Fruit fly (Drosophila melanogaster) whole organism, embryonic: ENCODE measurements around the gene CG42812.
A peak's percentile ranks its signal among the peaks of the same experiment; 100 is the strongest.

Experiments
- Blimp-1 ChIP-seq: fragments of 200-800 bp; sonication (Bioruptor generic); optimal IDR thresholded peaks from 3 replicates; lab custom pipeline; 2018; ENCODE audit warnings: missing biosample characterization, missing genetic modification characterization, mild to moderate bottlenecking, moderate library complexity, missing genetic modification reagents
- Bteb2 ChIP-seq: fragments of 200-800 bp; sonication (Bioruptor generic); optimal IDR thresholded peaks from 2 replicates; lab custom pipeline; 2016; ENCODE audit warnings: missing biosample characterization, missing genetic modification characterization
- CG10321 ChIP-seq: fragments of 200-800 bp; sonication (Bioruptor generic); IDR thresholded peaks from 2 replicates; pipeline ENCODE4 v1.3.6; 2022; ENCODE audit warnings: missing biosample characterization, missing genetic modification characterization
- CG11398 ChIP-seq: fragments of 200-800 bp; sonication (Bioruptor generic); optimal IDR thresholded peaks from 2 replicates; lab custom pipeline; 2016; ENCODE audit warnings: missing biosample characterization, missing genetic modification characterization
- CG14965 ChIP-seq: fragments of 200-800 bp; sonication (Bioruptor generic); optimal IDR thresholded peaks from 2 replicates; lab custom pipeline; 2016; ENCODE audit warnings: missing biosample characterization, missing genetic modification characterization, borderline replicate concordance
- CG15073 ChIP-seq: fragments of 200-800 bp; sonication (Bioruptor generic); optimal IDR thresholded peaks from 2 replicates; lab custom pipeline; 2016; ENCODE audit warnings: missing biosample characterization, missing genetic modification characterization
- CG16863 ChIP-seq: fragments of 200-800 bp; sonication (Bioruptor generic); optimal IDR thresholded peaks from 3 replicates; lab custom pipeline; 2016; ENCODE audit warnings: missing biosample characterization, missing genetic modification characterization
- CG31224 ChIP-seq: fragments of 200-800 bp; sonication (Bioruptor generic); IDR thresholded peaks from 2 replicates; pipeline ENCODE4 v1.3.6; 2022; ENCODE audit warnings: missing biosample characterization, missing genetic modification characterization
- CG31388 ChIP-seq: fragments of 200-800 bp; sonication (Bioruptor generic); optimal IDR thresholded peaks from 2 replicates; lab custom pipeline; 2016; ENCODE audit warnings: missing biosample characterization, missing genetic modification characterization
- CG42726 ChIP-seq: fragments of 200-800 bp; sonication (Bioruptor generic); IDR thresholded peaks from 2 replicates; pipeline ENCODE4 v1.3.6; 2022; ENCODE audit warnings: missing biosample characterization, missing genetic modification characterization; ENCODE audit not compliant: partially characterized antibody
- CG4328 ChIP-seq: fragments of 200-800 bp; sonication (Bioruptor generic); optimal IDR thresholded peaks from 3 replicates; lab custom pipeline; 2017; ENCODE audit warnings: missing biosample characterization, missing genetic modification reagents, missing genetic modification characterization
- CG4424 ChIP-seq: fragments of 200-800 bp; sonication (Bioruptor generic); optimal IDR thresholded peaks from 3 replicates; lab custom pipeline; 2016; ENCODE audit warnings: missing biosample characterization, missing genetic modification characterization
- CG6175 ChIP-seq: fragments of 200-800 bp; sonication (Bioruptor generic); IDR thresholded peaks from 3 replicates; pipeline ENCODE4 v1.3.6; 2022; ENCODE audit warnings: missing biosample characterization, missing genetic modification characterization
- CG6254 ChIP-seq: fragments of 200-800 bp; sonication (Bioruptor generic); optimal IDR thresholded peaks from 3 replicates; lab custom pipeline; 2017; ENCODE audit warnings: mild to moderate bottlenecking, missing biosample characterization, missing genetic modification reagents, missing genetic modification characterization
- CG6654 ChIP-seq: fragments of 200-800 bp; sonication (Bioruptor generic); optimal IDR thresholded peaks from 2 replicates; lab custom pipeline; 2017; ENCODE audit warnings: missing biosample characterization, mild to moderate bottlenecking, missing genetic modification characterization
- CG7786 ChIP-seq: fragments of 200-800 bp; sonication (Bioruptor generic); optimal IDR thresholded peaks from 2 replicates; lab custom pipeline; 2016; ENCODE audit warnings: missing biosample characterization, missing genetic modification characterization
- CHES-1-like ChIP-seq: fragments of 200-800 bp; sonication (Bioruptor generic); optimal IDR thresholded peaks from 2 replicates; lab custom pipeline; 2016; ENCODE audit warnings: missing biosample characterization, missing genetic modification characterization
- Dek ChIP-seq: fragments of 200-800 bp; sonication (Bioruptor generic); optimal IDR thresholded peaks from 3 replicates; lab custom pipeline; 2019; ENCODE audit warnings: missing biosample characterization, mild to moderate bottlenecking, missing genetic modification characterization, moderate library complexity
- H15 ChIP-seq: fragments of 200-800 bp; sonication (Bioruptor generic); IDR thresholded peaks from 3 replicates; pipeline ENCODE4 v1.3.6; 2022; ENCODE audit warnings: missing biosample characterization, missing genetic modification characterization
- Hand ChIP-seq: fragments of 200-800 bp; sonication (Bioruptor generic); optimal IDR thresholded peaks from 2 replicates; lab custom pipeline; 2017; ENCODE audit warnings: mild to moderate bottlenecking, missing biosample characterization, missing genetic modification reagents, missing genetic modification characterization
- HmgD ChIP-seq: fragments of 200-800 bp; sonication (Bioruptor generic); optimal IDR thresholded peaks from 3 replicates; lab custom pipeline; 2016; ENCODE audit warnings: missing biosample characterization, missing genetic modification characterization
- Jarid2 ChIP-seq: fragments of 200-800 bp; sonication (Bioruptor generic); optimal IDR thresholded peaks from 3 replicates; lab custom pipeline; 2017; ENCODE audit warnings: mild to moderate bottlenecking, missing biosample characterization, missing genetic modification reagents, missing genetic modification characterization
- Lhr ChIP-seq: fragments of 200-800 bp; sonication (Bioruptor generic); optimal IDR thresholded peaks from 3 replicates; lab custom pipeline; 2017; ENCODE audit warnings: mild to moderate bottlenecking, missing biosample characterization, missing genetic modification reagents, missing genetic modification characterization
- MBD-R2 ChIP-seq: fragments of 200-800 bp; sonication (Bioruptor generic); IDR thresholded peaks from 2 replicates; pipeline ENCODE4 v1.3.6; 2022; ENCODE audit warnings: missing biosample characterization, missing genetic modification characterization
- MTF-1 ChIP-seq: fragments of 200-800 bp; sonication (Bioruptor generic); optimal IDR thresholded peaks from 2 replicates; lab custom pipeline; 2018; ENCODE audit warnings: missing biosample characterization, mild to moderate bottlenecking, missing genetic modification characterization, borderline replicate concordance
- Med ChIP-seq: fragments of 200-800 bp; sonication (Bioruptor generic); peaks from one replicate; lab custom pipeline; 2016; ENCODE audit warnings: missing biosample characterization, missing genetic modification characterization, mild to moderate bottlenecking, inconsistent platforms, moderate library complexity
- Oaz ChIP-seq: fragments of 200-800 bp; sonication (Bioruptor generic); IDR thresholded peaks from 2 replicates; pipeline ENCODE4 v1.3.6; 2022; ENCODE audit warnings: missing biosample characterization, missing genetic modification characterization
- Scr ChIP-seq: fragments of 200-800 bp; sonication (Bioruptor generic); IDR thresholded peaks from 2 replicates; pipeline ENCODE4 v1.3.6; 2022; ENCODE audit warnings: missing biosample characterization, missing genetic modification characterization; ENCODE audit not compliant: partially characterized antibody
- Side ChIP-seq: fragments of 200-800 bp; sonication (Bioruptor generic); optimal IDR thresholded peaks from 2 replicates; lab custom pipeline; 2016; ENCODE audit warnings: missing biosample characterization, missing genetic modification characterization
- YL-1 ChIP-seq: fragments of 200-800 bp; sonication (Bioruptor generic); optimal IDR thresholded peaks from 3 replicates; lab custom pipeline; 2017; ENCODE audit warnings: missing biosample characterization, mild to moderate bottlenecking, missing genetic modification characterization
- ac ChIP-seq: fragments of 200-800 bp; sonication (Bioruptor generic); optimal IDR thresholded peaks from 3 replicates; lab custom pipeline; 2017; ENCODE audit warnings: missing biosample characterization, mild to moderate bottlenecking, missing genetic modification characterization
- bigmax ChIP-seq: fragments of 200-800 bp; sonication (Bioruptor generic); optimal IDR thresholded peaks from 2 replicates; lab custom pipeline; 2018; ENCODE audit warnings: missing biosample characterization, mild to moderate bottlenecking, missing genetic modification characterization
- chn ChIP-seq: fragments of 200-800 bp; sonication (Bioruptor generic); optimal IDR thresholded peaks from 2 replicates; lab custom pipeline; 2016; ENCODE audit warnings: missing biosample characterization, missing genetic modification characterization
- disco-r ChIP-seq: fragments of 200-800 bp; sonication (Bioruptor generic); optimal IDR thresholded peaks from 2 replicates; lab custom pipeline; 2016; ENCODE audit warnings: missing biosample characterization, missing genetic modification characterization
- fd3F ChIP-seq: fragments of 200-800 bp; sonication (Bioruptor generic); optimal IDR thresholded peaks from 2 replicates; lab custom pipeline; 2018; ENCODE audit warnings: missing biosample characterization, mild to moderate bottlenecking, missing genetic modification characterization, moderate library complexity
- fd64A ChIP-seq: fragments of 200-800 bp; sonication (Bioruptor generic); optimal IDR thresholded peaks from 3 replicates; lab custom pipeline; 2018; ENCODE audit warnings: missing biosample characterization, mild to moderate bottlenecking, missing genetic modification characterization
- gem ChIP-seq: fragments of 200-800 bp; sonication (Bioruptor generic); optimal IDR thresholded peaks from 2 replicates; lab custom pipeline; 2019; ENCODE audit warnings: missing biosample characterization, mild to moderate bottlenecking, missing genetic modification characterization, moderate library complexity
- klu ChIP-seq: fragments of 200-800 bp; sonication (Bioruptor generic); IDR thresholded peaks from 2 replicates; pipeline ENCODE4 v1.3.6; 2022; ENCODE audit warnings: missing biosample characterization, missing genetic modification characterization
- lbe ChIP-seq: fragments of 200-800 bp; sonication (Bioruptor generic); optimal IDR thresholded peaks from 2 replicates; lab custom pipeline; 2016; ENCODE audit warnings: missing biosample characterization, mild to moderate bottlenecking, missing genetic modification characterization
- nerfin-1 ChIP-seq: fragments of 200-800 bp; sonication (Bioruptor generic); optimal IDR thresholded peaks from 3 replicates; lab custom pipeline; 2019; ENCODE audit warnings: missing biosample characterization, mild to moderate bottlenecking, missing genetic modification characterization, moderate library complexity
- org-1 ChIP-seq: fragments of 200-800 bp; sonication (Bioruptor generic); optimal IDR thresholded peaks from 2 replicates; lab custom pipeline; 2017; ENCODE audit warnings: missing biosample characterization, missing genetic modification characterization
- prd ChIP-seq, 3 experiments: fragments of >200 bp in 2 of 3; fragments of 200-800 bp in 1 of 3; sonication (Bioruptor generic) in 1 of 3; optimal IDR thresholded peaks in 2 of 3; IDR thresholded peaks in 1 of 3; 2 replicates in 2 of 3; 3 replicates in 1 of 3; pipeline versions ENCODE4 v1.3.6 to Lab custom; 2017 to 2022; ENCODE audit warnings: missing biosample characterization in 1 of 3, missing genetic modification characterization in 1 of 3
- scrt ChIP-seq: fragments of 200-800 bp; sonication (Bioruptor generic); optimal IDR thresholded peaks from 2 replicates; lab custom pipeline; 2018; ENCODE audit warnings: missing biosample characterization, mild to moderate bottlenecking, missing genetic modification characterization, moderate library complexity
- sd ChIP-seq: fragments of 200-800 bp; sonication (Bioruptor generic); optimal IDR thresholded peaks from 3 replicates; lab custom pipeline; 2018; ENCODE audit warnings: missing biosample characterization, mild to moderate bottlenecking, missing genetic modification characterization, moderate library complexity
- ssp ChIP-seq: fragments of 200-800 bp; sonication (Bioruptor generic); IDR thresholded peaks from 2 replicates; pipeline ENCODE4 v1.3.6; 2022; ENCODE audit warnings: missing biosample characterization, missing genetic modification characterization
- tna ChIP-seq: fragments of 200-800 bp; sonication (Bioruptor generic); IDR thresholded peaks from 2 replicates; pipeline ENCODE4 v1.3.6; 2022; ENCODE audit warnings: missing biosample characterization, missing genetic modification characterization; ENCODE audit not compliant: partially characterized antibody
- ttk ChIP-seq: fragments of 200-800 bp; sonication (Bioruptor generic); IDR thresholded peaks from 2 replicates; pipeline ENCODE4 v2.1.2; 2022; ENCODE audit warnings: missing biosample characterization, missing genetic modification characterization
- tup ChIP-seq: fragments of 200-800 bp; sonication (Bioruptor generic); optimal IDR thresholded peaks from 2 replicates; lab custom pipeline; 2016; ENCODE audit warnings: missing biosample characterization, mild to moderate bottlenecking, missing genetic modification characterization, moderate library complexity
- wdn ChIP-seq: fragments of 200-800 bp; sonication (Bioruptor generic); IDR thresholded peaks from 2 replicates; pipeline ENCODE4 v1.3.6; 2022; ENCODE audit warnings: missing biosample characterization, missing genetic modification characterization

CG42812 gene

DNA sequence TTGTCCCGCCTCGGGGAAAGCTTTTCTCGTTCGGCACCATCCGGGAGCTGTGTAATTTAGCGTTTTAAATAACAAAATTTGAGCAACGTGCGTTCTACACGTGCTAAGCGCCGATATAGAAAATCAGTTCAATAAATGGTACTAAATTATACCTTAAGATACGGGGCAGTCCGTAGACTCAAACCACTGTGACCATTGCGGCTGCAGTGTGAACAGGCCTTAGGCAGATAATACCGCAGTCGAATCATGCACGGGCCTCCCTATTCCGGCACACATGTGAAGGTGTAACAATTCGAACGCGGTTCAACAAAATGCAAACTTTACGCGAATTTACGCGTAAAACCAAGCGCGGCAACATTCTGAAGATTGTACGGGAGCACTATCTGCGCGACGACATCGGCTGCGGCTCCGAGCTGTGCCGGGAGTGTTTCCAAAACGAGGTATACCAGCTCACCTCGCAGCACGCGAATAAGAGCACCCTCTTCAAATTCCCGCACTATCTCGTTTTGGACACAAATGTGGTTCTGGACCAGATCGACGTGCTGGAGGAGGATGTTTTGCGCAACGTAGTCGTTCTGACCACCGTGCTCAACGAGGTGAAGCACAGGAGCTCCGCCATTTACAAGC is 34.7 kb downstream of the CG42812 start, which contains the start of the genes Rrp5 and Dis3:
Gene Rrp5, minus strand, starts transcription at position 135 of the 627 bp plus-strand sequence.
Gene Dis3, plus strand, starts transcription at position 252 of the 627 bp plus-strand sequence.
- TF ChIP-seq tup (GFP tag; lab: Kevin White, UChicago), result no peak
- no peak for TF ChIP-seq Blimp-1 (GFP tag; lab: Kevin White, UChicago)
- TF ChIP-seq org-1 (GFP tag; lab: Kevin White, UChicago), result no peak
- TF ChIP-seq Lhr (GFP tag; lab: Kevin White, UChicago), result no peak
- no peak for TF ChIP-seq scrt
- TF ChIP-seq CG42726 (GFP tag; lab: Robert Waterston, UW), result 0 out of 2 replicates have a peak, but pooled peaks have one; percentile 65
- no peak for TF ChIP-seq CG31388
- no peak for TF ChIP-seq CG4424 (GFP tag; lab: Kevin White, UChicago)
- TF ChIP-seq ac, result no peak
- peak; percentile 91 for TF ChIP-seq HmgD (GFP tag; lab: Kevin White, UChicago)
- no peak for TF ChIP-seq CG11398 (GFP tag; lab: Kevin White, UChicago)
- peak; percentile 29 for TF ChIP-seq bigmax (GFP tag; lab: Kevin White, UChicago)
- TF ChIP-seq gem (tag; lab: Kevin White, UChicago), result no peak
- TF ChIP-seq Hand (GFP tag; lab: Kevin White, UChicago), result no peak
- TF ChIP-seq H15, result 0 out of 3 replicates have a peak, but pooled peaks have one; percentile 35
- 0 out of 2 replicates have a peak, but pooled peaks have one; percentile 38 for TF ChIP-seq wdn
- TF ChIP-seq CG6254 (GFP tag; lab: Kevin White, UChicago), result peak; percentile 98
- no peak for TF ChIP-seq sd (tag; lab: Kevin White, UChicago)
- no peak for TF ChIP-seq CG16863 (GFP tag; lab: Kevin White, UChicago)
- TF ChIP-seq Side (GFP tag; lab: Kevin White, UChicago), result peak; percentile 31
- no peak for TF ChIP-seq CG31224 (GFP tag; lab: Robert Waterston, UW)
- peak; percentile 43 for TF ChIP-seq CG7786
- TF ChIP-seq fd3F (GFP tag; lab: Kevin White, UChicago), result no peak
- peak; percentile 97 for TF ChIP-seq YL-1 (GFP tag; lab: Kevin White, UChicago)
- TF ChIP-seq Bteb2 (GFP tag; lab: Kevin White, UChicago), result no peak
- TF ChIP-seq CG6175 (GFP tag; lab: Robert Waterston, UW), result no peak
- no peak for TF ChIP-seq Dek
- TF ChIP-seq lbe (GFP tag; lab: Kevin White, UChicago), result no peak
- peak; percentile 92 for TF ChIP-seq Med (GFP tag; lab: Kevin White, UChicago)
- no peak for TF ChIP-seq Oaz (GFP tag; lab: Robert Waterston, UW)
- peak; percentile 60 for TF ChIP-seq CHES-1-like (GFP tag; lab: Kevin White, UChicago)
- no peak for TF ChIP-seq CG15073 (GFP tag; lab: Kevin White, UChicago)
- no peak for TF ChIP-seq CG10321 (GFP tag; lab: Robert Waterston, UW)
- peak; percentile 96 for TF ChIP-seq ssp
- peak; percentile 99 for TF ChIP-seq MBD-R2 (GFP tag; lab: Robert Waterston, UW)
- no peak for TF ChIP-seq CG6654
- TF ChIP-seq nerfin-1 (tag; lab: Kevin White, UChicago), result no peak
- no peak for TF ChIP-seq prd (optimal IDR thresholded peaks at IDR 0.05; lab: Kevin White, UChicago)
- TF ChIP-seq prd (GFP tag; IDR thresholded peaks at IDR 0.05; lab: Robert Waterston, UW), result peak; percentile 49; the same call in 1 of the 3 replicates
- peak; percentile 8; the same call in 1 of the 2 replicates for TF ChIP-seq Scr (GFP tag; lab: Robert Waterston, UW)
- no peak for TF ChIP-seq MTF-1
- no peak for TF ChIP-seq Jarid2
- no peak for TF ChIP-seq CG14965 (GFP tag; lab: Kevin White, UChicago)
- TF ChIP-seq klu (GFP tag; lab: Robert Waterston, UW), result no peak
- no peak for TF ChIP-seq CG4328 (GFP tag; lab: Kevin White, UChicago)
- TF ChIP-seq fd64A (GFP tag; lab: Kevin White, UChicago), result no peak
- no peak for TF ChIP-seq disco-r
- no peak for TF ChIP-seq tna (GFP tag; lab: Robert Waterston, UW)
- TF ChIP-seq chn (GFP tag; lab: Kevin White, UChicago), result peak; percentile 13
- TF ChIP-seq ttk (GFP tag; lab: Robert Waterston, UW), result peak; percentile 38; the same call in 1 of the 2 replicates
